Fruit fly (Drosophila melanogaster) whole organism, embryonic: ENCODE measurements around the gene TfIIA-S.
A peak's percentile ranks its signal among the peaks of the same experiment; 100 is the strongest.

Experiments
- ATbp ChIP-seq: fragments of 200-800 bp; sonication (Bioruptor generic); optimal IDR thresholded peaks from 2 replicates; lab custom pipeline; 2017; ENCODE audit warnings: missing biosample characterization, mild to moderate bottlenecking, missing genetic modification characterization, missing genetic modification reagents
- Atf-2 ChIP-seq: fragments of 200-800 bp; sonication (Bioruptor generic); optimal IDR thresholded peaks from 2 replicates; lab custom pipeline; 2016; ENCODE audit warnings: missing biosample characterization, missing genetic modification characterization
- Blimp-1 ChIP-seq: fragments of 200-800 bp; sonication (Bioruptor generic); optimal IDR thresholded peaks from 3 replicates; lab custom pipeline; 2018; ENCODE audit warnings: missing biosample characterization, missing genetic modification characterization, mild to moderate bottlenecking, moderate library complexity, missing genetic modification reagents
- CG11093 ChIP-seq: fragments of 200-800 bp; sonication (Bioruptor generic); IDR thresholded peaks from 3 replicates; pipeline ENCODE4 v1.3.6; 2022; ENCODE audit warnings: missing biosample characterization, missing genetic modification characterization
- CG11504 ChIP-seq: fragments of 200-800 bp; sonication (Bioruptor generic); optimal IDR thresholded peaks from 3 replicates; lab custom pipeline; 2019; ENCODE audit warnings: missing biosample characterization, mild to moderate bottlenecking, missing genetic modification characterization, moderate library complexity
- CG12942 ChIP-seq: fragments of 200-800 bp; sonication (Bioruptor generic); optimal IDR thresholded peaks from 3 replicates; lab custom pipeline; 2016; ENCODE audit warnings: missing biosample characterization, missing genetic modification characterization
- CG16779 ChIP-seq: fragments of 200-800 bp; sonication (Bioruptor generic); IDR thresholded peaks from 2 replicates; pipeline ENCODE4 v1.3.6; 2022; ENCODE audit warnings: missing biosample characterization, missing genetic modification characterization
- CG17359 ChIP-seq: fragments of 200-800 bp; sonication (Bioruptor generic); optimal IDR thresholded peaks from 3 replicates; lab custom pipeline; 2018; ENCODE audit warnings: missing biosample characterization, mild to moderate bottlenecking, missing genetic modification characterization, moderate library complexity
- CG17802 ChIP-seq: fragments of 200-800 bp; sonication (Bioruptor generic); optimal IDR thresholded peaks from 2 replicates; lab custom pipeline; 2018; ENCODE audit warnings: missing biosample characterization, mild to moderate bottlenecking, missing genetic modification characterization, moderate library complexity
- CG18599 ChIP-seq: fragments of 200-800 bp; sonication (Bioruptor generic); optimal IDR thresholded peaks from 3 replicates; lab custom pipeline; 2017; ENCODE audit warnings: missing biosample characterization, missing genetic modification characterization, mild to moderate bottlenecking, moderate library complexity, missing genetic modification reagents
- CG18764 ChIP-seq: fragments of 200-800 bp; sonication (Bioruptor generic); optimal IDR thresholded peaks from 3 replicates; lab custom pipeline; 2016; ENCODE audit warnings: missing biosample characterization, missing genetic modification characterization
- CG30431 ChIP-seq: fragments of 200-800 bp; sonication (Bioruptor generic); optimal IDR thresholded peaks from 2 replicates; lab custom pipeline; 2017; ENCODE audit warnings: missing biosample characterization, missing genetic modification characterization
- CG3847 ChIP-seq: fragments of 200-800 bp; sonication (Bioruptor generic); IDR thresholded peaks from 2 replicates; pipeline ENCODE4 v1.3.6; 2022; ENCODE audit warnings: missing biosample characterization, missing genetic modification characterization
- CG42726 ChIP-seq: fragments of 200-800 bp; sonication (Bioruptor generic); IDR thresholded peaks from 2 replicates; pipeline ENCODE4 v1.3.6; 2022; ENCODE audit warnings: missing biosample characterization, missing genetic modification characterization; ENCODE audit not compliant: partially characterized antibody
- CG4424 ChIP-seq: fragments of 200-800 bp; sonication (Bioruptor generic); optimal IDR thresholded peaks from 3 replicates; lab custom pipeline; 2016; ENCODE audit warnings: missing biosample characterization, missing genetic modification characterization
- CG8478 ChIP-seq: fragments of >200 bp; optimal IDR thresholded peaks from 2 replicates; lab custom pipeline; 2018
- CG8924 ChIP-seq: fragments of 200-800 bp; optimal IDR thresholded peaks from 3 replicates; lab custom pipeline; 2019; ENCODE audit warnings: missing biosample characterization, mild to moderate bottlenecking, missing genetic modification characterization, moderate library complexity
- Deaf1 ChIP-seq: fragments of 200-800 bp; optimal IDR thresholded peaks from 3 replicates; lab custom pipeline; 2019; ENCODE audit warnings: missing biosample characterization, mild to moderate bottlenecking, missing genetic modification characterization, moderate library complexity
- Dip2 ChIP-seq: fragments of 200-800 bp; sonication (Bioruptor generic); IDR thresholded peaks from 2 replicates; pipeline ENCODE4 v1.3.6; 2022; ENCODE audit warnings: missing biosample characterization, missing genetic modification characterization
- Hand ChIP-seq: fragments of 200-800 bp; sonication (Bioruptor generic); optimal IDR thresholded peaks from 2 replicates; lab custom pipeline; 2017; ENCODE audit warnings: mild to moderate bottlenecking, missing biosample characterization, missing genetic modification reagents, missing genetic modification characterization
- Hmr ChIP-seq: fragments of 200-800 bp; sonication (Bioruptor generic); optimal IDR thresholded peaks from 3 replicates; lab custom pipeline; 2017; ENCODE audit warnings: mild to moderate bottlenecking, missing biosample characterization, missing genetic modification reagents, missing genetic modification characterization
- Hr3 ChIP-seq: fragments of 200-800 bp; sonication (Bioruptor generic); optimal IDR thresholded peaks from 3 replicates; lab custom pipeline; 2016; ENCODE audit warnings: missing biosample characterization, missing genetic modification characterization
- Hsf ChIP-seq: fragments of 200-800 bp; sonication (Bioruptor generic); optimal IDR thresholded peaks from 3 replicates; lab custom pipeline; 2016; ENCODE audit warnings: missing biosample characterization, missing genetic modification characterization
- Lhr ChIP-seq: fragments of 200-800 bp; sonication (Bioruptor generic); optimal IDR thresholded peaks from 3 replicates; lab custom pipeline; 2017; ENCODE audit warnings: mild to moderate bottlenecking, missing biosample characterization, missing genetic modification reagents, missing genetic modification characterization
- Lim3 ChIP-seq: fragments of 200-800 bp; sonication (Bioruptor generic); IDR thresholded peaks from 2 replicates; pipeline ENCODE4 v1.3.6; 2022; ENCODE audit warnings: missing biosample characterization, missing genetic modification characterization
- Max ChIP-seq: fragments of 200-800 bp; sonication (Bioruptor generic); optimal IDR thresholded peaks from 2 replicates; lab custom pipeline; 2016; ENCODE audit warnings: missing biosample characterization, mild to moderate bottlenecking, missing genetic modification characterization
- Optix ChIP-seq: fragments of 200-800 bp; sonication (Bioruptor generic); IDR thresholded peaks from 3 replicates; pipeline ENCODE4 v1.3.6; 2022; ENCODE audit warnings: missing biosample characterization, missing genetic modification characterization
- Sry-δ ChIP-seq: fragments of 200-800 bp; sonication (Bioruptor generic); optimal IDR thresholded peaks from 2 replicates; lab custom pipeline; 2016; ENCODE audit warnings: missing biosample characterization, missing genetic modification characterization
- Tbp ChIP-seq: fragments of >200 bp; optimal IDR thresholded peaks from 2 replicates; lab custom pipeline; 2018; ENCODE audit warnings: missing biosample characterization, missing genetic modification characterization
- caup ChIP-seq: fragments of 200-800 bp; sonication (Bioruptor generic); optimal IDR thresholded peaks from 3 replicates; lab custom pipeline; 2017; ENCODE audit warnings: missing biosample characterization, mild to moderate bottlenecking, missing genetic modification characterization, moderate library complexity; ENCODE audit not compliant: severe bottlenecking
- fd102C ChIP-seq: fragments of 200-800 bp; sonication (Bioruptor generic); optimal IDR thresholded peaks from 2 replicates; lab custom pipeline; 2018; ENCODE audit warnings: missing biosample characterization, mild to moderate bottlenecking, missing genetic modification characterization, moderate library complexity
- grau ChIP-seq: fragments of 200-800 bp; optimal IDR thresholded peaks from 3 replicates; lab custom pipeline; 2019; ENCODE audit warnings: missing biosample characterization, mild to moderate bottlenecking, missing genetic modification characterization, moderate library complexity
- hkb ChIP-seq, 2 experiments: fragments of 200-800 bp in 1 of 2; fragments of >200 bp in 1 of 2; sonication (Bioruptor generic) in 1 of 2; IDR thresholded peaks in 1 of 2; optimal IDR thresholded peaks in 1 of 2; 2 replicates each; pipeline versions ENCODE4 v1.3.6 to Lab custom; 2017 to 2022; ENCODE audit warnings: missing biosample characterization in 1 of 2, missing genetic modification characterization in 1 of 2
- lbe ChIP-seq: fragments of 200-800 bp; sonication (Bioruptor generic); optimal IDR thresholded peaks from 2 replicates; lab custom pipeline; 2016; ENCODE audit warnings: missing biosample characterization, mild to moderate bottlenecking, missing genetic modification characterization
- nmo ChIP-seq: fragments of 200-800 bp; sonication (Bioruptor generic); optimal IDR thresholded peaks from 2 replicates; lab custom pipeline; 2018; ENCODE audit warnings: missing biosample characterization, mild to moderate bottlenecking, missing genetic modification characterization, moderate library complexity
- nom ChIP-seq: fragments of 200-800 bp; sonication (Bioruptor generic); optimal IDR thresholded peaks from 2 replicates; lab custom pipeline; 2017; ENCODE audit warnings: missing biosample characterization, missing genetic modification characterization, mild to moderate bottlenecking, moderate library complexity, missing genetic modification reagents
- pan ChIP-seq, 4 experiments: fragments of >200 bp in 3 of 4; fragments of 200-800 bp in 1 of 4; sonication (Bioruptor generic) in 1 of 4; optimal IDR thresholded peaks in 3 of 4; IDR thresholded peaks in 1 of 4; 2 replicates each; pipeline versions ENCODE4 v1.3.6 to Lab custom; 2017 to 2022; ENCODE audit warnings: missing biosample characterization in 2 of 4, missing genetic modification characterization in 2 of 4, mixed read lengths in 1 of 4
- pita ChIP-seq: fragments of 200-800 bp; sonication (Bioruptor generic); optimal IDR thresholded peaks from 2 replicates; lab custom pipeline; 2017; ENCODE audit warnings: missing biosample characterization, mild to moderate bottlenecking, missing genetic modification characterization
- ranshi ChIP-seq: fragments of 200-800 bp; sonication (Bioruptor generic); IDR thresholded peaks from 2 replicates; pipeline ENCODE4 v1.3.6; 2022; ENCODE audit warnings: missing biosample characterization, missing genetic modification characterization
- repo ChIP-seq: fragments of 200-800 bp; sonication (Bioruptor generic); optimal IDR thresholded peaks from 2 replicates; lab custom pipeline; 2016; ENCODE audit warnings: missing biosample characterization, missing genetic modification characterization
- sens ChIP-seq: fragments of 200-800 bp; sonication (Bioruptor generic); peaks from one replicate; lab custom pipeline; 2016; ENCODE audit warnings: missing biosample characterization, missing genetic modification characterization
- sisA ChIP-seq: fragments of 200-800 bp; sonication (Bioruptor generic); IDR thresholded peaks from 2 replicates; pipeline ENCODE4 v1.3.6; 2022; ENCODE audit warnings: missing biosample characterization, missing genetic modification characterization
- sob ChIP-seq: fragments of 200-800 bp; sonication (Bioruptor generic); IDR thresholded peaks from 2 replicates; pipeline ENCODE4 v1.3.6; 2022; ENCODE audit warnings: missing biosample characterization, missing genetic modification characterization
- sqz ChIP-seq: fragments of 200-800 bp; sonication (Bioruptor generic); optimal IDR thresholded peaks from 3 replicates; lab custom pipeline; 2018; ENCODE audit warnings: missing biosample characterization, mild to moderate bottlenecking, missing genetic modification characterization
- unpg ChIP-seq: fragments of 200-800 bp; sonication (Bioruptor generic); optimal IDR thresholded peaks from 3 replicates; lab custom pipeline; 2018; ENCODE audit warnings: missing biosample characterization, mild to moderate bottlenecking, missing genetic modification characterization, moderate library complexity
- zen2 ChIP-seq: fragments of 200-800 bp; sonication (Bioruptor generic); IDR thresholded peaks from 3 replicates; pipeline ENCODE4 v1.3.6; 2022; ENCODE audit warnings: missing biosample characterization, missing genetic modification characterization; ENCODE audit not compliant: partially characterized antibody
- zfh1 ChIP-seq: fragments of 200-800 bp; sonication (Bioruptor generic); IDR thresholded peaks from 3 replicates; pipeline ENCODE4 v1.3.6; 2022; ENCODE audit warnings: missing biosample characterization, missing genetic modification characterization

The TfIIA-S gene

dm6 chr3R:23933684-23934575 lies 43.1 kb upstream of the TfIIA-S start, which contains the start of gene CG5854 (continued):
- TF ChIP-seq pan (optimal IDR thresholded peaks at IDR 0.05; lab: Kevin White, UChicago) (no peak), pan (GFP tag; optimal IDR thresholded peaks at IDR 0.05 in 1 of 2, IDR thresholded peaks at IDR 0.05 in 1 of 2) (peak in 1 of 2 experiments; percentile 83), Sry-δ (GFP tag; lab: Kevin White, UChicago) (peak; percentile 48), Lhr (GFP tag; lab: Kevin White, UChicago) (peak; percentile 55), nom (GFP tag; lab: Kevin White, UChicago) (peak; percentile 95), caup (GFP tag; lab: Kevin White, UChicago) (peak; percentile 70), repo (GFP tag; lab: Kevin White, UChicago) (peak; percentile 74), CG18764 (GFP tag; lab: Kevin White, UChicago) (peak; percentile 45), Optix (GFP tag; lab: Robert Waterston, UW) (peak; percentile 67; the same call in 2 of the 3 replicates), CG11504 (tag; lab: Kevin White, UChicago) (peak; percentile 82), CG16779 (GFP tag; lab: Robert Waterston, UW) (no peak), CG17802 (tag; lab: Kevin White, UChicago) (peak; percentile 55), hkb (optimal IDR thresholded peaks at IDR 0.05; lab: Kevin White, UChicago) (no peak), hkb (GFP tag; IDR thresholded peaks at IDR 0.05; lab: Robert Waterston, UW) (peak; percentile 87), Hr3 (GFP tag; lab: Kevin White, UChicago) (peak; percentile 47), Hmr (GFP tag; lab: Kevin White, UChicago) (peak; percentile 68), Hand (peak; percentile 49), unpg (GFP tag; lab: Kevin White, UChicago) (peak; percentile 87), Dip2 (GFP tag; lab: Robert Waterston, UW) (no peak), ranshi (GFP tag; lab: Robert Waterston, UW) (peak; percentile 75), CG11093 (0 out of 3 replicates have a peak, but pooled peaks have one; percentile 53), CG8924 (tag; lab: Kevin White, UChicago) (peak; percentile 73), nmo (GFP tag; lab: Kevin White, UChicago) (peak; percentile 55), grau (tag; lab: Kevin White, UChicago) (peak; percentile 59), Hsf (GFP tag; lab: Kevin White, UChicago) (peak; percentile 78), CG12942 (peak; percentile 50), CG18599 (GFP tag; lab: Kevin White, UChicago) (peak; percentile 86), CG17359 (tag; lab: Kevin White, UChicago) (peak; percentile 74), Max (peak; percentile 24), zen2 (GFP tag; lab: Robert Waterston, UW) (no peak), sisA (peak; percentile 58), CG30431 (GFP tag; lab: Kevin White, UChicago) (peak; percentile 76), pita (no peak), sqz (GFP tag; lab: Kevin White, UChicago) (no peak), Deaf1 (peak; percentile 18), Tbp (GFP tag; lab: Kevin White, UChicago) (no peak), CG4424 (GFP tag; lab: Kevin White, UChicago) (peak; percentile 79), Atf-2 (peak; percentile 68), ATbp (GFP tag; lab: Kevin White, UChicago) (peak; percentile 92), CG42726 (GFP tag; lab: Robert Waterston, UW) (no peak), Blimp-1 (GFP tag; lab: Kevin White, UChicago) (peak; percentile 75), sob (GFP tag; lab: Robert Waterston, UW) (peak; percentile 67), CG3847 (GFP tag; lab: Robert Waterston, UW) (peak; percentile 94), Lim3 (GFP tag; lab: Robert Waterston, UW) (0 out of 2 replicates have a peak, but pooled peaks have one; percentile 20), zfh1 (GFP tag; lab: Robert Waterston, UW) (peak; percentile 92), CG8478 (lab: Kevin White, UChicago) (no peak), sens (GFP tag; lab: Kevin White, UChicago) (peak; percentile 96), lbe (GFP tag; lab: Kevin White, UChicago) (peak; percentile 92), fd102C (no peak)
